Worm (Caenorhabditis elegans) whole organism, dauer: Measurements from ENCODE around the gene Y45F10B.12.
"Not testable (repeated sequence)": the region's sequence is repeated elsewhere in the genome, so short reads cannot be mapped to it uniquely, and the experiment has no call there.

Source experiments
- unc-62 ChIP-seq: sonication (generic microtip); optimal IDR thresholded peaks from 2 replicates; lab custom pipeline; 2017; ENCODE audit warnings: missing biosample characterization, missing genetic modification reagents, missing genetic modification characterization

Gene Y45F10B.12

DNA sequence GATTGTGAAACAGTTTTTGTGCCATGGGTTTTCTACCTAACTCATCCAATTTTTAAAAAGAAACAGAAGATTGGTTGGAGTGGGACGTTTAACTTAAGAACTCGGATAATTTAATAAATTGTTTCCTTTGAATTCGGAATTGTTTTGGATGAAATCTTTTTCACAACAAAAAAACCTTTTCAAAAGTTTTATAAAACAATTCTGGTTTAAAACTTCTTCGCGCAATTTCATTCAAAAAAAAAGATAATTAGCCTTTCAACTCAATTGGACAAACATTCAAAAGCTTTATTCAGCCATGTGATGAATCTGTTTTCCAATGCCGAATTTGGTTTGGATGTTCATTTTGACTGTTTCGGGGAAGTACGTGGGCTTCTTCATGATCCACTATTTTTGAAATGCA, at the start of gene Y45F10B.12:
Y45F10B.12 (plus strand) TSS at position 301 of the 400 bp plus-strand sequence.
- no peak for TF ChIP-seq unc-62 (GFP tag; lab: Kevin White, UChicago)

DNA sequence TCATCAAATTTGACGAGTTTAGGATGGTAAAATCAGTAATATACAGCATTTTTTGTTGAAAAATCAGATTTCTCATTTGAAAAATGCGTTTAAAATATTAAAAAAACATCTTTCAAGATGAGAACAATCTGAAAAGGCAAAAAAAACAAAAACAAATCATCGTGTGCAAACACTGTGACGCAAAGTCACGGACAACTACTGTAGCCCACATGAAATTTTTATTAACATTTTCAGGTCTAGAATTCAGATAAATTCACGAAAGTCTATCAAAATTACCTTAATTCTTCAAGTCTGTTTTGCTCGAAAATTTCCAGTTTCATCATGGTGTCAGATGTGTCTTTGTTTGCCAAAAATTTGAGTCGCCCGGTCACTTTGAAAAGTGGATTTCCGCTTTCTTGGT, 48.4 kb upstream of the Y45F10B.12 start:
- TF ChIP-seq unc-62 (GFP tag; lab: Kevin White, UChicago) = no peak

DNA sequence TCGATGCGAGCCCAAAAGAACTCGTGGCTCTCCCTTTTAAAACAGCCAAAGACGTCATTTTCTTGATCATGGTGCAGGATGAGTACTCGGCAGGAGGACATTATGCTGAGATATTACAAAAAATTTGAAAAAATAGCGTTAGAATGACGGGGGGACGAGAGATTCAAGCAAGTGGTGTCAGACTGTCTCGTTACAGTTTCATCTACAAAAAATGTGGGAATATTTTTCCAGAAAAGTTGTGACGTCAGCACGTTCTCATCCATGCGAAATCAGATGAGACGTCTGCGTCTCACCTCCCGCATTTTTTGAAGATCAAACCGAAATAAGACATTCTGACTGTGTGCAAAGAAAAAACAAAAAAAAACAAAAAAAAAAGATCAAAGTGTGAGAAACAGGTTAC, 47.1 kb upstream of the Y45F10B.12 start, which contains the start of gene rsd-2:
rsd-2 (minus strand) TSS at position 101 of the 400 bp plus-strand sequence.
- no peak for TF ChIP-seq unc-62 (GFP tag; lab: Kevin White, UChicago)

DNA sequence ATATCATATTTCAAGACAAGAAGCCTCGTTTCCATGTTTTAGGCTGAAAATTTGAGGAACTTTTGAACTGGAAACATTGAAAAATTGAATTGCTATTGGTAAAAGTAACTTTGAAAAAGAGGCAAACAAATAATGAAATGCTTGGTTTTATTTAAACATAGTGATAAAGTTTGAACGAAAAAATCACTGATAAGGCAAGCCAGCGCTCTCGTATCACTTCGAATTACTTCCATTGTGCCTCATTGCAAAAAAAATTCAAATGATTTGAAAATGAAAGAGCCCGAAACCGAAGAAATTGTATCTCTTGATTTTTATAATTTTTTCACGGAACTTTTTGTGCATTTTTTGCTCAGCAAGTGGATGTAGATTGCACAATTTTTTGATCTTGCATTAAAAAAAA, 39.1 kb upstream of the Y45F10B.12 start, which contains the start of gene F52G2.3:
F52G2.3 (minus strand) TSS at position 43 of the 400 bp plus-strand sequence.
- no peak for TF ChIP-seq unc-62 (GFP tag; lab: Kevin White, UChicago)

DNA sequence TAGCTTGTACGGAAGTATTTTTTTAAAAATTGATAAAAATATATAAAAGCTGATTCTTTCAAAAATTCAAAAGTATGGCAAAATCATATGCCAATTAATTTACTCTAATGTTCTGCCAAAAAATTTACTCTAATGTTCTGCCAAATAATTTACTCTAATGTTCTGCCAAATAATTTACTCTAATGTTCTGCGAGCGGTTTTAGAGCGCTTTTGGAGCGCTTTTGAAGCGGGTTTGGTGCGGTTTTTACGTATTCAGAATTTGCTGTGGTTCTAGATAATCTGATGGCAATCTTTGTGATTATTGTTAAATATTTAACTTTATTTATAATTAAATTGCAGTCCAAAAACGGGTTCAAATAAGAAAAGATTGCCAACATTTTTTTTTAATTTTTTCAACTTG, 37.9 kb upstream of the Y45F10B.12 start:
- no peak for TF ChIP-seq unc-62 (GFP tag; lab: Kevin White, UChicago)

DNA sequence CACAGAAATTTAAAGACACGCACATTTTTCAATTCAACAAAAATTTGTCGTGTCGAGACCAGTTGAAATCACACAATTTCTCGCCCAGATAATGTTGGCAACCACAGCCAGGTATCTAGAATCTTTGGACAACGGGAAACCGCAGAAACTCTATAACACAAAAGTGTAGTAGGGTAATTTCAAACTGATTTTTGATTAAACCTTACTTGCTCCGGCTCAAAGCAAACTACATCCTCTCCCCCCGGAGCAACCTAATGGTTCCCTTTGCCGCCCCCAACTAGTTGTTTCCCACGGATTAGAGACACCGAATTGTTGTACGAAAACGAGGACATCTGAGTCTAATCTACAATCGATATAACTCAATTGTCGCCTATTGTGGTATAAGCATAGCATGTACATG, 32.9 kb upstream of the Y45F10B.12 start:
- no peak for TF ChIP-seq unc-62 (GFP tag; lab: Kevin White, UChicago)

DNA sequence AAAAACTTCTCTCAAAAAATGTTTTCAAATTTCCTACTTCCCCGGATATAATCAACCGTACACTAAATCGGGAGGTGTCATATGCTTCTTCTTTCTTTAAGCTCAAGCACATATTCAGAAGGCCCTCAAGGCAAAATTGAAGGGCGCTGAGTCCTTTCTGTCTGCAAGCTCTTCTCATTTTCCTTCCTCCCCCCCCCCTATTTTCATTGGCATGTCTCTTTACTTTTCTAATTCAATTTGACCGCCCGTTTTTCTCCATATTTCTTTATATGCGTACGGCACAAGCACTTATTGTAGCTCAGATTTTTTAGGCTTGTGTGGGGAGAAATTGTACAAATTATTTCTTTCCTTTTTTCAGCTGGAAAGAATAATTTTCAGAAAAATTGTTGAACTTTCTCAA, 31.8 kb upstream of the Y45F10B.12 start:
- TF ChIP-seq unc-62 (GFP tag; lab: Kevin White, UChicago) = no peak

DNA sequence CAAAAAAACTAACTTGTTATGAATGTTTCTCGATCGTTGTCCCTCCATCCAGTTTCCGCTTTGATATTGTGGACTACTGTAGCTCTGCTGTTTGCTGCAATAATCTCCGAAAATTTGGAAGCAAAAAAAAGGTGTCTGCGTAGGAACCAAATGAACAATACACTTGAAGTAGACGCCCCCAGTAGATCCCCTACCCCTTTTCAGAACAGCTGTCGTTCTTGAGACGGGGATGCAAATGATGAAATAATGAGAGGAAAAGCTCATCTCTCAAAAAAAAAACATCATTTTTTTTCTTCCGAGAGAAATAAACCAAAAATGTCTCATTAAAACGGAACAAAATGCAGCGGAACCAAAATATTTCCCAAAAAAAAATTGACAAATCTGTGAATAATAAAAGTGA, 29.9 kb upstream of the Y45F10B.12 start:
- no peak for TF ChIP-seq unc-62 (GFP tag; lab: Kevin White, UChicago)

DNA sequence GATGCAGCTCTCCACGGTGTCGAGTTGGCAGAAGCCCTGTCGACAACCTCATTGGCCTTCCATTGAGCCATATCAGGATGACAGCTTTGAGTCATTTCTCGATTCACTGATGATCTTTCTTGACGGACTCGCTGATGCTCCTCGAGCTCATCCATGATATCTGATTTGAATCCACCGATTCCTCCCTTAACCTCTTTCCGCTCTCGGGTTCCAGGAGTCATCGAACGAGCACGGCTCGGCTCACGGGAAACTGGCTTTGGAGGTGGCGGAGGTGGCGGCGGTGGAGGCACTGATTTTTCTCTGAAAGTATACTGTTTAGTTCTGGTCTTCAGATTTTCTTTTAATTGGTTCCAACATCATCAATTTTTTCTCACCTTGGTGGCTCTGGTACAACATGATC, 28.3 kb upstream of the Y45F10B.12 start:
- TF ChIP-seq unc-62 (GFP tag; lab: Kevin White, UChicago) = no peak

DNA sequence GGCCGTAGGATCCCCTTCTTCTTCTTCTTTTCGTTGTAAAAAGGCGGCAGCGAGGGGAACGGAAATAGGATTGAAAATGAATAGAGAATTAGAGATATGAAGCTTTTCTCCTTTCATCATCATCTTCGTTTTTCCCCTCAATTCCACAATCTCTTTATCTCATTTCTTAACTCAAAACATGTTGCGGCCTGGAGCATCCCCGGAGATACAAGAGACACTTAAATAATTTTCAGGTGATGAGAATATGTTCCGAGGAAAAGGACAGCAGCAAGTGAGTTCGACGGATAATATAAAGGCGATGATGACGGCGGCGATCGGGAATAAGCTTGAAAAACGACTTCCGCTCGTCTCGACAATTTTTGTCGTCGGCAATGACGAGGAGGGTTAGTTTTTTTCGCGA, 25.6 kb upstream of the Y45F10B.12 start, which contains the start of the genes Y45F10B.13 and qui-1:
Y45F10B.13 (minus strand) TSS at position 101 of the 400 bp plus-strand sequence.
qui-1 (plus strand) TSS at position 233 of the 400 bp plus-strand sequence.
- TF ChIP-seq unc-62 (GFP tag; lab: Kevin White, UChicago) = no peak

DNA sequence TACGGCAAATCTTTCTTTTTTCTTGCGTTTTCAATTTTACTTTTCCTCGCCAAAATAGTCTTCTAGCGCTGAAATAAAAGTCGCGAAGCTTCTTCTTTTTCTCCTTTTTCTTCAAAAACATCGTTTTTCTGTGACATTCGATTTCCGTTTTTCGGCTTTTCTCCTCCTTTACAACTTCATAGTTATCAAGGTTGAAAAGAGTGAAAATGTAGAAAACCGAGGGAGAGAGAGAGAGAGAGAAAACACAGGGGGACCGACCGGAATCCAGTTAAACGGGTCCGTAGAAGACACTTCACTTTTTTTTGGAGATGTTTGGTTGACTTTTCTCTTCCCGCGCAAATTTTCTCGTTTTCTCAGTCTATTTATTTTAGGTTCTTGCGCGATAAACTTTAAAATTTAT, 23.0 kb upstream of the Y45F10B.12 start:
- TF ChIP-seq unc-62 (GFP tag; lab: Kevin White, UChicago) = no peak

DNA sequence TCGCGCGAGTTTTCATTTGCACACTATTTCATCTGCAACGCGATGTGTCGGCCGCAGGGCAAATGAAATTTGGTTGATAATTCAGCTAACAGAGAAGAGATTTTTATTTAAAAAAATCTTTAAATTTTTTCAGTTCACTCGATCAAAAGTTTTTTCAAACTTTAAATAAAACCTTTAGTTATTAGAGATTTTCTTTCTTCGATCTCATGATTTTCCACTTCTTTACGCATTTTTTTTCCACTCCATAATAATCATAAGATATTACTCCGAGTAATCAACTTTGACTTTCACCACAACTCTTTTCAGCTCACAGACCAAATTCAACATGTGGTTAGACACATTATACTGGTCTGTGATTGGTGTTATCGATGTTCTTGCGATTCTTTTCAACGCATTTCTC, 12.5 kb upstream of the Y45F10B.12 start, which contains the start of gene srd-10:
srd-10 (plus strand) TSS at position 301 of the 400 bp plus-strand sequence.
- TF ChIP-seq unc-62 (GFP tag; lab: Kevin White, UChicago) = no peak

DNA sequence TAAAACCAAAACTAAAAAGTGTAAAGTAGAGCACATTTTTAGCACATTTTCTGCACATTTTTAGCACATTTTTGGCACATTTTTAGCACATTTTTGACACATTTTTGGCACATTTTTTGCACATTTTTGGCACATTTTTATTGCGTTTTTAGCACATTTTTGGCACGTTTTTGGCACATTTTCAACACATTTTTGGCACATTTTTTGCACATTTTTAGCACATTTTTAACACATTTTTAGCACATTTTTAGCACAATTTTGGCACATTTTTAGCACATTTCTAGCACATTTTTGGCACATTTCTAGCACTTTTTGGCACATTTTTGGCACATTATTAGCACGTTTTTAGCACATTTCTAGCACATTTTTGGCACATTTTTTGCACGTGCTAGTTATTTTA, 11.6 kb upstream of the Y45F10B.12 start:
- no peak for TF ChIP-seq unc-62 (GFP tag; lab: Kevin White, UChicago)

DNA sequence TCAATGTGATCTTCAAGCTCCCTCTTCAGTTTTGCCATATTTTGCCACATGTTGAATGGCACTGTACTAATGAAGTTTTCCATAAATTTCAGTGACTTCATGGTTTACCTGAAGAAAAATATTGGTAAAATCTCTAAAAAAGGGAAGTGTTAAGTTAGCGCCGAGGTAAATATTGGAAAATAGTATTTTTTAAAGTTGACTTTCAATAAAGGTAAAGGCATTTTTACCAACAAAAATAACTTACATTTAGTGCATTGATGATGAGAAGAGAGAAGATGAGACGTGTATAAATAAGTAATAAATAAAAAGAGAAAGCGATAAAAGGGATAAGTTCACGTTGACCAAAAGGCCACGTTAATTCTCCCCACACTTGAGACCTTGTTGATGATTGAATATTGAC, 9.1 kb upstream of the Y45F10B.12 start, which contains the start of gene Y45F10B.8:
Y45F10B.8 (minus strand) TSS at position 101 of the 400 bp plus-strand sequence.
- TF ChIP-seq unc-62 (GFP tag; lab: Kevin White, UChicago) = not testable (repeated sequence)

DNA sequence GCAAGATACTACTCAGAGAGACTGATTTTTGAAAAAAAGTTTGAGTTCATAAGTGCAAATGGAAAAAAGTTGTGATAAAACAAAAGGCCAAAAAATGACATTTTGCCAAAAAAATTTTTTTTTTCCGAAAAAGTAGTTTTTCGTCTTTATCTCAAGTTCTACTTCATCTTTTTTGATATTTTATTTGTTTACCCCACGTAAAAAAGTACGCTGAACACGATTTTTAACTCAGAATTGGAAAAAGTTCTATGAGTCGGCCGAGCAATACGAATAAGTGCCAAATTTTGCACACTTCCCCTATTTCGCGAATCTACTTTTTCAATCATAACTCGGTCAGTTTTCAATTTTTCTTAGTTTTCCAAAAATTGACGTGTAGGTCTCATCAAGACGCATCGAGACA, 8.3 kb upstream of the Y45F10B.12 start, which contains the start of gene sru-16:
sru-16 (plus strand) TSS at position 301 of the 400 bp plus-strand sequence.
- not testable (repeated sequence) for TF ChIP-seq unc-62 (GFP tag; lab: Kevin White, UChicago)

DNA sequence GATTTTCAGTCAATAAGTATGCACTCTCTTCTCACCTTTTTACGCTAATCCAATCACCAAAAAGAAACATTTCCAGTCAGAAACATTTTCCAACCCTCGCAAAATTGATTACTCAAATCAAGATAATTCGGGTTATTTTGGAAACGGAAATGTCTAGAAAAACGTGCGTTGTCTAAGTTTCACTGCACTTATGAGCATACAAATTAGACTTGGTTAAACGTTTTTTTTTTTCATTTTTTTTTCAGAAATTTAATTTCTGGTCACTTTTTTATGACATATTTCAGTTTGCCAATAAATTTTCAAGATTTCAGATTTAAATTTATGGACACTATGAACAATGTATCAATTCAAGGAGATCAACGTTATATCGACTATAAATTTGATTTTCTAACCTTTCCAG, 4.4 kb upstream of the Y45F10B.12 start, which contains the start of gene sru-12:
sru-12 (plus strand) TSS at position 301 of the 400 bp plus-strand sequence.
- TF ChIP-seq unc-62 (GFP tag; lab: Kevin White, UChicago) = no peak

DNA sequence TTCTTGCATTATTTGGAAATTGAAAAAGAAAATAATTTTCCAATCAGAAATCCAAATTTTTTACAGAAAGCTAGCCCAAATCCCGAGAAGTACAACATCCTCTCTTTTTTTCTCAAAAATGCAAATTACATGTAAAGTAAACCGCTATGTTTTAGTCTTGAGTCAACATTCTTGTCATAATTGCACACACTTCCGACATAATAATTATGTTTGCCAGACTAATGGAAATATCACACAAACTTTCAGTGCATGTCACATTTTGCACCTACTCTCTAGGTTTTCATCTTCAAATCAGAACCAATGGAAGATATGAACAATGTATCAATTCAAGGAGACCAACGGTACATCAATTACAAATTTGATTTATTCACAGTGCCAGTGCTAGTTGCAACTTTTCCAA, 2.6 kb upstream of the Y45F10B.12 start, which contains the start of gene sru-11:
sru-11 (plus strand) TSS at position 301 of the 400 bp plus-strand sequence.
- TF ChIP-seq unc-62 (GFP tag; lab: Kevin White, UChicago) = no peak
